Fruit fly (Drosophila melanogaster): Measurements from ENCODE around the gene CG34324.

DNA sequence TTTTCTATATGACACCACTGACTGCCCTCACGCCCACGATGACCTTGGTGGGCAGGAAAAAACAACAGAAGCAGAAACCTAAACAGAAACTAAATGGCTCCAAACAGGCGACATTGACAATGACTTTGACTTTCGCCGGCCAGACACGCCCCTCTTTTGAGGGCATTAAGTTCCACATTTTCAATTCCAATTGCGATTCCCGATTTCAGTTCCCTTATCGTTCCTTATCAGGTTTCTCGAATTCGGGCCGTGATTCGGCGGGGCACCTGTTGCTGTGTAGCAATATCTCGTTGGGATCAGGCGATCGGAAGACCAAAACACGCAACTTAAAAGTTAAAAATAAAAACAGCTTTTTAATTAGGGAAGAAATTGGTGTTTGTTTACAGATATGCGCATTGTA, 49.8 kb downstream of the CG34324 start:
- TF ChIP-seq pan (optimal IDR thresholded peaks at IDR 0.05) (no peak), EcR (GFP tag; optimal IDR thresholded peaks at IDR 0.05) (no peak), CG8478 (optimal IDR thresholded peaks at IDR 0.05) (no peak), psq (optimal IDR thresholded peaks at IDR 0.05) (no peak), usp (GFP tag; optimal IDR thresholded peaks at IDR 0.05) (no peak)
